Worm (Caenorhabditis elegans): ENCODE measurements around the gene C13G3.1.

The C13G3.1 gene

DNA sequence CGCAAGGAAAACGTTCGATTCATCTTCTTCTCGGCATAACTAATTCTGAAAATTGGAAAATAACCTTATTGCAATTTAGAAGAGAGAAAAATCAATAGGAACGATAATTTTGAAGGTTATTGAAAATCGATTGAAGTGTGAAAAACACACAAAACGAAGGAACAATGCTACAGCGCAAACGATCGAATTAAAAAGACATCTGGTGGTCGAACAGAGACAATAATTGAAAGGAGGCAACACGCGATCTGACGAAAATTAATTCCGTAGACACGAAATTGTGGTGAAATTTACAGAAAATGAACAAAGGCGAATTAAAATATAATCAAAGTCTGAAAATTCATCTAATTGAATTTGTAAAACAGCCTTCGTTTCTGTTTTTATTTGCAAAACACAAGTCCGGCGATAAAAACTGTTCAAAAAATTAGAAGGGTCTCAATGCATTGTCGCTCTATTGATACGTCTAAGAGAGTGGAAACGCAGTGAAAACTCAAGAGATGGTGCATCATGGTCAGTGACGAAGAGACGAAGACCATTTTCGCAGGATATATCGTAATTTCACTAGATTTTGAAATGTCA is 27.2 kb upstream of the C13G3.1 start, which contains the start of gene pak-2 (continued):
- TF ChIP-seq F55B11.4 (tag; optimal IDR thresholded peaks at IDR 0.05; ENCODE audit: borderline replicate concordance, insufficient read depth) (no peak), lin-54 (GFP tag; optimal IDR thresholded peaks at IDR 0.05) (peak; percentile 48), rcor-1 (GFP tag; IDR thresholded peaks at IDR 0.05) (0 out of 2 replicates have a peak, but pooled peaks have one; percentile 32), attf-3 (GFP tag; conservative IDR thresholded peaks at IDR 0.05) (peak; percentile 51; the same call in 1 of the 2 replicates), unc-62 (GFP tag; optimal IDR thresholded peaks at IDR 0.05) (no peak), pha-4 (tag; optimal IDR thresholded peaks at IDR 0.05) (no peak), ekl-4 (GFP tag; IDR thresholded peaks at IDR 0.05) (no peak), mcd-1 (GFP tag; IDR thresholded peaks at IDR 0.05) (peak; percentile 88), D2030.7 (GFP tag; IDR thresholded peaks at IDR 0.05) (0 out of 2 replicates have a peak, but pooled peaks have one; percentile 23), akir-1 (GFP tag; optimal IDR thresholded peaks at IDR 0.05) (peak; percentile 64), ceh-27 (GFP tag; optimal IDR thresholded peaks at IDR 0.05) (peak; percentile 84), F23B12.7 (tag; optimal IDR thresholded peaks at IDR 0.05; ENCODE audit: insufficient read depth) (peak; percentile 86), F49E8.2 (tag; optimal IDR thresholded peaks at IDR 0.05; ENCODE audit: insufficient read depth) (peak; percentile 26), him-1 (tag; optimal IDR thresholded peaks at IDR 0.05) (no peak), egl-18 (GFP tag; IDR thresholded peaks at IDR 0.05) (no peak), madf-10 (tag; optimal IDR thresholded peaks at IDR 0.05) (peak; percentile 58), let-607 (tag; optimal IDR thresholded peaks at IDR 0.05) (peak in 1 of 2 experiments; percentile 3), atf-7 (tag; optimal IDR thresholded peaks at IDR 0.05) (no peak), K11D2.4 (GFP tag; IDR thresholded peaks at IDR 0.05) (no peak), ztf-18 (tag; optimal IDR thresholded peaks at IDR 0.05) (peak; percentile 49), efl-1 (GFP tag; optimal IDR thresholded peaks at IDR 0.05) (peak; percentile 12), K12H6.12 (tag; optimal IDR thresholded peaks at IDR 0.05) (peak; percentile 84)

DNA sequence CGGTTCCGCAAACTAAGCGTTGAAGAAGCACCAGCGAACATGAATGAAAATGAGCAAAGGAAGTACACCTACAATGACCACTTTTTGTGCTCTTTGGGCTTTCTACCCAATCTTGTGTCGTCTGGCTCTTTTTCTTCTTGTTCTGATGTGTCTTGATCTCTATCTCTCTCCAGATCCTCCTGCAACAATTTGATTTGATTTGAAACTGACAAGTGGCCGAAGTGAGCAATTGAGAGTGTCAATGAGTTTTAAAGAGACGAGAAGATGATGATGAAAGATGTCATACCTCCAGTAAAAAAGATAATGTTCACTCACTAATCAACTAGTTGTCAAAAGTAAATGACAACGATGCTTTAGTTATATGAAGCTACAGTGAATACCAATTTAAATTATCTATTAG is 22.5 kb upstream of the C13G3.1 start, which contains the start of gene pptr-2:
Gene pptr-2, minus strand, starts transcription at position 184 of the 400 bp plus-strand sequence.
- TF ChIP-seq zim-3 (tag; optimal IDR thresholded peaks at IDR 0.05) (no peak), F55B11.4 (tag; optimal IDR thresholded peaks at IDR 0.05; ENCODE audit: borderline replicate concordance, insufficient read depth) (no peak), Y56A3A.18 (GFP tag; IDR thresholded peaks at IDR 0.05) (no peak), Y53G8AR.9 (GFP tag; conservative IDR thresholded peaks at IDR 0.05) (no peak), F10E7.11 (tag; optimal IDR thresholded peaks at IDR 0.05) (no peak), efl-1 (GFP tag; optimal IDR thresholded peaks at IDR 0.05) (no peak), egl-44 (GFP tag; IDR thresholded peaks at IDR 0.05) (no peak), let-526 (GFP tag; IDR thresholded peaks at IDR 0.05) (no peak)

- TF ChIP-seq tbp1 (GFP tag; optimal IDR thresholded peaks at IDR 0.05) (no peak), let-526 (GFP tag; IDR thresholded peaks at IDR 0.05) (no peak), mxl-1 (tag; optimal IDR thresholded peaks at IDR 0.05) (no peak), snpc-3.4 (tag; optimal IDR thresholded peaks at IDR 0.05) (no peak), chd-7 (tag; optimal IDR thresholded peaks at IDR 0.05) (no peak), pha-4 (tag; optimal IDR thresholded peaks at IDR 0.05) (no peak), madf-3 (GFP tag; IDR thresholded peaks at IDR 0.05) (no peak), nhr-179 (tag; optimal IDR thresholded peaks at IDR 0.05) (no peak), ZK185.1 (tag; optimal IDR thresholded peaks at IDR 0.05; ENCODE audit: poor library complexity, severe bottlenecking) (no peak), F57A8.1 (GFP tag; optimal IDR thresholded peaks at IDR 0.05) (no peak), C06A6.2 (GFP tag; conservative IDR thresholded peaks at IDR 0.05) (no peak), snpc-1.3 (tag; optimal IDR thresholded peaks at IDR 0.05; ENCODE audit: insufficient read depth) (no peak), ztf-26 (tag; optimal IDR thresholded peaks at IDR 0.05) (no peak), K12H6.12 (tag; optimal IDR thresholded peaks at IDR 0.05) (no peak), T07F8.4 (tag; optimal IDR thresholded peaks at IDR 0.05) (no peak)
Observed at ce11 chrV:11033241-11033640, 21.0 kb upstream of the C13G3.1 start.

Data from whole organism, young adult.